Fruit fly (Drosophila melanogaster): ENCODE results near the gene Pli.

Gene Pli

dm6 chr3R:23915967-23916366 lies 26.1 kb upstream of the Pli start:
- no peak for TF ChIP-seq noc (tag; optimal IDR thresholded peaks at IDR 0.05)

DNA sequence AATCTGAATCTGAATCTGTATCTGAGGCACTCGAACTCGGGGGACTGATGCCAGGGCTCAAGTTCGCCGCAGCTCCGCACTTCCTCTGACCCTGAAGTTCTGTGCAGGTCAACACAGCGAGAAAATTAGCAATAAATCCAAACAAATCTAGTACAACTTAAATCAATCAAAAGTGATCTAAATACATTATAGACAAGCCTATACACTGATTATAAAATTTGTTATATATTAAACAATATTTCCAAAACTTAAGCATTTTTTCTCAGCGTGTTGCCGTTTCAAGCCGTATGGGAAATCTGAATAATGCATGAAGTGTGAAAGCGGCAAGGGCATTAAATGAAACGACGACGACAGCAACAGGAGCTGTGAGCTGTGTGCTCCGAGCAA lies 25.2 kb upstream of the Pli start:
- peak; percentile 18 for TF ChIP-seq noc (tag; optimal IDR thresholded peaks at IDR 0.05)

DNA sequence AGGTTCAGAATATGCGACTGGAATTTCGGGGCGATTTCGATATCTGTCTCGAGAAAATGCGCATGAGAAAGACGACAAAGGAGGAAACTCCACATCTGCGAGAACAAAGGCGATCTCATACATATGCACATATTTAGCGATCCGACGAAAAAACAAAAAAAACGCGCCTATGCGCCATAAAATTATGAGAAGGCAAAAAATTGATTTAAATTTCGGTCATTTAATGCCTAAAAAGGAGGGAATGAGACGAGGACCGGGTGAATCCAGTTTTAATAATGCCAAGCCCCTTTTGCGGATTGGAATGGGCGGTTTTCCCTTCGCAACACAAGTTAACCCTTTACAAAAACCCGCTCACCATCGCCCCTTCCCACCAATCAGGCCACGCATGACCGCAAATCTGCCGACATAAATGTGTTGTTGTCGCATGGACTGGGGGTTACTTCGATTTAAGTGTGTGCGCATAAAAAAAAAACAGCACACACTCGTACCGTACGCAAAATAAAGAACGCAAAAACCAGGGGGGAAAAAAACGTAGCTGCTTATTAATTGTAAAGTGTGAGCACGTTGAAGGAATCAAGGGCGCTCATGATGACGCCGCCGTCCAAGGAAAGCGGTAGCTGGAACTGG lies 24.7 kb upstream of the Pli start:
- TF ChIP-seq noc (tag; optimal IDR thresholded peaks at IDR 0.05) = no peak

DNA sequence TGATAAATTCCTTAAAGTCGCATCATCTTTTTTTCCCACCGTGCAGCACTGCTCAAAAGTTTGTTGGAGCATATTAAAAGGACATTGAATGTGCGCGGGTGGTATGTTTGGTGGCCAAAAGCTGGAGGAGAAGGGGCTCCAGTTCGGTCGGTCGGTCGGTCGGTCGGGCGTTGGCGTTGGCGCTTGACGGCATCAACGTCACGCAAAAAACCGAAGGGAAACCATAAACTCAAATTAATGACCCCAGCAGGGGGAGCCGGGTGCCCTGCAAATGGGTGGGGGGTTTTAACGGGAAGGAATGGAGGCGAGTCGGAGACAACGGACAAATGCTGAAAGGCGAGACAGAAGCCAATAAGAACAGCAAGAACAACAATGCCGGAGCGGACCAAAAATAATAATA lies 22.5 kb upstream of the Pli start:
- no peak for TF ChIP-seq noc (tag; optimal IDR thresholded peaks at IDR 0.05)

dm6 chr3R:23911073-23911690 lies 21.3 kb upstream of the Pli start:
- TF ChIP-seq noc (tag; optimal IDR thresholded peaks at IDR 0.05) = no peak

DNA sequence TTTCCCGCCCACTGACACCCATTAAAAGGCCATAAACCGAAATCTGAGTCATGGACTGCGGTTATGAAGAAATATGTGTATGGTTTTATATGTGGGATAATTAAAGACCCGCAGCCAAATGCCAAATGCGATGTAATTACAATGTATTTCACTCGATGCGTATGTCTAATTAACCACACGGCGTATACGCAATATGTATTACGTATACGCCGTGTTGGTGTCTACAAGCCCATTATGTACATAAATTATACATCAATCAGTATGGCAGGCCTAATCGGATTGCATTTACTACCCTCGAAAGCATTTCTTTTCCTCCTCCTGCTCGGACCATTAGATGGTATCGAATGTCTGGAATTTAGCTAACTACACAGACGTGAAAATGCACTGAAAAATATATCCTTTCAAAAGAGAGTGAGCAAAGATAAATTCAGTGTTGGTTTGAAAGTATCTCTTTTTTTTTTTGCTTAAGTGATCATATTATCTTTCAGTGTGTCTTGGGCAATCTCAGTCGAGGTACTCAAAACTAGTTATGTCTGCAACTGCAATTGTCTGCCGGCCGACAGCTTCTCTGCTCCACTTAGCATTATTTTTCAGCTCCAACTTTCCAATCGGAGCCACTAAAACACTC lies 20.5 kb upstream of the Pli start:
- no peak for TF ChIP-seq noc (tag; optimal IDR thresholded peaks at IDR 0.05)

dm6 chr3R:23909347-23909862 lies 19.6 kb upstream of the Pli start:
- no peak for TF ChIP-seq noc (tag; optimal IDR thresholded peaks at IDR 0.05)

DNA sequence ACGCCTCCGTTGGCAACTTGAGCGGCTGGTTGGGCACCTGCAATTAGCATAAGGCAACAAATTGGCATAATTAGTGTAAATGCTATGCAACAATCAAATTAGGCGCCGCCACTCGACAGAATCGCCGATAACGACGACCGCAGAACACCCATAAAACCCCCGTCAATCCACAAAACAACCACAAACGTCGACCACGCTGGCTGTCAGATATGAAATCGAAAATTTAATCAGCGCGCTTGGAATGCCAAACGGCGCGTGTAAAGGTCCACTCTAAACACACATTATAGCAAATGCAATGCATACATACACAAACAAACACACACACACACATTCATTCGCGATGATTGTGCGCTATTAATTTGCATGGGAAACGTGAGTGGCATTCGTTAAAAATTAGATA lies 13.6 kb upstream of the Pli start:
- no peak for TF ChIP-seq noc (tag; optimal IDR thresholded peaks at IDR 0.05)

dm6 chr3R:23902557-23902956 lies 12.7 kb upstream of the Pli start:
- no peak for TF ChIP-seq noc (tag; optimal IDR thresholded peaks at IDR 0.05)

dm6 chr3R:23902034-23902433 lies 12.2 kb upstream of the Pli start:
- no peak for TF ChIP-seq noc (tag; optimal IDR thresholded peaks at IDR 0.05)

- TF ChIP-seq noc (tag; optimal IDR thresholded peaks at IDR 0.05) = no peak
Measured at dm6 chr3R:23900092-23900491, 10.2 kb upstream of the Pli start.

DNA sequence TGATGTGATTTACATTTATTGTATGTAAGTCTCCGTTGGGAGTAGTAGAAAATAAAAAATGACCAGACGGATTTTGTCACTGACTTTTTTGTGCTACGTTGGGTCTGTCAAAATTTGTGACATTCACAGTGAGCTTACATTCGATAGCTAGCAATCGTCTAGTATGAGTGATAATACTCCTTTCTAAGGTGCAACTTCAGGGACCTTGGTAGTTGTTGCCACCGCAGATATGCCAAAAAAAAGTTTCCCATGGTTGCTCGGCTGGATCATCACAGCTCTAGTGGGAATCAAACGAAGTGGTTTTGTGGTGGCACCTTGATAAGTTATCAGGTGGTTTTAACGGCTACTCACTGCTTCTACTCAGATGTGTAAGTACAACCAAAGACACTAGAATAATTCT lies 3.6 kb upstream of the Pli start, which contains the start of gene tbrd-1:
tbrd-1 (minus strand) TSS at position 101 of the 400 bp plus-strand sequence.
- no peak for TF ChIP-seq noc (tag; optimal IDR thresholded peaks at IDR 0.05)

DNA sequence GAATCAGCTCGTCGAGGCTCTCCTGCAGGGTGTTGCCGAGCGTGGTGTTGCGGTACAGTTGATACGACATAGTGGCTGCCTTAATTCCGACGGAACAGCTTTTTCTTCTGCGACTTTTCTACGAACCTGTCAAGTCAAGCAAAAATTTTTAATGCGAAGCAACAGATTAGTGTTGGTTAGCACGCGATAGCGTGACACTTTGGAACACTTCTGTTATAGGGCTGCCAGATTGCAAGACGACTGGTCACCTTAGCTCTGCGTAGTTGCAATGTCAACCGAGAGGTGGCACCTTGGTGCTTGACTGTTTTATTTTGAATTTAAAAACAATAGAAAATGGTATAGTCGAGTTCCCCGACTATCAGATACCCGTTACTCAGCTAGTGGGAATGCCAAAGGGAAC lies 1.0 kb upstream of the Pli start, which contains the start of gene TfIIA-S:
TfIIA-S (minus strand) TSS at position 175 of the 400 bp plus-strand sequence.
- TF ChIP-seq noc (tag; optimal IDR thresholded peaks at IDR 0.05) = no peak

DNA sequence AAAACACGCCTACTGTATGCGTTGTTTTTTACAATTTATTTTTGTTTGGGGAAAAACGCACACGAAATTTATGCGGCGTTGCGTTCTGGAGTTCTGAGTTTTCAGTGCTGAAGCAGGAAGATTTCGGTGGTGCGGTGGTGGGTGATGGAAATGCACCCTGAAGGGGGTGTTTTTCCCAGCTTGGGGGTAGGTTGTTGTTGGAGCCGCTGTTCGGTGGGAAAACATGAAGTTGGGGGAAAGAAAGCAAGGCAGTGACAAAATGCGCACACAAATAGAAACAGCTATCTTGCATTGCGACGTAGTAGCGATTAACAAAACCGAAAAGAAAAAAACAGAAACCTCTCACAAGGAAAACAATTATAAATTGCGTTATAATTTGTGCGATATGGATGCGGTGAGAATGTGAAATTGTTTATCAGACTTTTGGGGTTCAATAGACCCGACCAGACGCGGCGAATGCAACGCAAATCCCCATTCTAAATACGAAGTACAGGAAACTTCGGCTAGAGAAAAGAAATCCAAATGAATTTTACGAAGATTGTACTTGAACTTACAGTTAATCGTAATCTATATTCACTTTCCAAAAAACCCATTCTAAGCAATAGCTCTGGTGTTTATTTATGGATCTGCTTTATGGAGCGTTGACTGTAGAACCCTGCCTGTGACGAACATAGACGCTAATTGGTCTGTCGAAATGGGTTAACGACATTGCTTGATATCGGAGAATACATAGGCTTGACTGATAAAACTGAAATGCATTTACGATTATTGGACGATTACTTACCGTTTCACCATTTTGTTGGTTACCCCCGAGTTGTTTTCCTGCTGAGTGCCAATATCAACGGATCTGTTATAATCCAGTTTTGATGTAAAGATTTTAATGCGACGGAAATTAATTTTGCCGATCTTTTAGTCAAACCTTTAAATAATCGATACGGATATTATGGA lies 1.3 kb downstream of the Pli start:
- TF ChIP-seq noc (tag; optimal IDR thresholded peaks at IDR 0.05) = no peak

dm6 chr3R:23887572-23887971 lies 2.3 kb downstream of the Pli start:
- no peak for TF ChIP-seq noc (tag; optimal IDR thresholded peaks at IDR 0.05)

- peak; percentile 13 for TF ChIP-seq noc (tag; optimal IDR thresholded peaks at IDR 0.05)
Measured at dm6 chr3R:23887096-23887421, 2.8 kb downstream of the Pli start.
